Fruit fly (Drosophila melanogaster): ENCODE results near the gene crn.
A peak's percentile ranks its signal among the peaks of the same experiment; 100 is the strongest.

The crn gene

DNA sequence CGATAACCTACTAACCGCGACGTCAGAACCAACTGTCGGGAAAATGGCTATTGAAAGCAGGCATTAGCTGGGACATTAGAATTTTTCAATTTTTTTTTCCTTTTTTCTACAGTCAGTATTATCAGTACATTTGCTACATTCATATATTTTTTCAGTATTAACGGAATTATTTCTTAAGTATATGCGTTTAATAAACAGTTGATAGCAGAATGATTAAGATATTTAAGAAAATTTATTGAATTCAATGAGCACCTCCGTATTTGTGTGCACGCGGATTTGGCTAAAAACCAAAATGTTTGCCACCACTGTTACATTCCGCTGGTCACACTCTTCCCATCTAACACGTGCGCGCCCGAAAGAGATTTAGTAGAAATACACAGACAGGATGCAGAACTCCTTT lies 12.7 kb upstream of the crn start, which contains the start of the genes temp and CG3071 (continued):
- TF ChIP-seq dan (GFP tag; IDR thresholded peaks at IDR 0.05), result no peak
- TF ChIP-seq CHES-1-like (GFP tag; optimal IDR thresholded peaks at IDR 0.05), result peak; percentile 46
- no peak for TF ChIP-seq CG11560 (tag; IDR thresholded peaks at IDR 0.05)
- TF ChIP-seq Max (GFP tag; optimal IDR thresholded peaks at IDR 0.05), result peak; percentile 95
- no peak for TF ChIP-seq CG1024 (GFP tag; IDR thresholded peaks at IDR 0.05)
- peak; percentile 10 for TF ChIP-seq Hey (tag; optimal IDR thresholded peaks at IDR 0.05)
- no peak for TF ChIP-seq bbx (GFP tag; IDR thresholded peaks at IDR 0.05; ENCODE audit: partially characterized antibody)
- TF ChIP-seq CG18011 (GFP tag; optimal IDR thresholded peaks at IDR 0.05), result peak; percentile 35
- TF ChIP-seq CG7928 (GFP tag; optimal IDR thresholded peaks at IDR 0.05), result no peak
- TF ChIP-seq CG15601 (tag; optimal IDR thresholded peaks at IDR 0.05), result peak; percentile 63
- TF ChIP-seq GATAe (GFP tag; conservative IDR thresholded peaks at IDR 0.05), result no peak
- TF ChIP-seq CG12744 (GFP tag; optimal IDR thresholded peaks at IDR 0.05), result peak; percentile 31
- TF ChIP-seq CG3838 (GFP tag; optimal IDR thresholded peaks at IDR 0.05), result no peak
- TF ChIP-seq CG18599 (GFP tag; optimal IDR thresholded peaks at IDR 0.05), result peak; percentile 76
- TF ChIP-seq MESR4 (GFP tag; optimal IDR thresholded peaks at IDR 0.05), result no peak
- TF ChIP-seq CG5953 (GFP tag; IDR thresholded peaks at IDR 0.05), result no peak
- TF ChIP-seq NFAT (GFP tag; IDR thresholded peaks at IDR 0.05), result no peak
- no peak for TF ChIP-seq fru (optimal IDR thresholded peaks at IDR 0.05)
- no peak for TF ChIP-seq mirr (GFP tag; optimal IDR thresholded peaks at IDR 0.05)
- TF ChIP-seq Lpt (GFP tag; optimal IDR thresholded peaks at IDR 0.05), result no peak
- TF ChIP-seq salm (tag; optimal IDR thresholded peaks at IDR 0.05), result no peak
- TF ChIP-seq CG13123 (GFP tag; optimal IDR thresholded peaks at IDR 0.05), result no peak
- peak; percentile 7 for TF ChIP-seq nom (GFP tag; optimal IDR thresholded peaks at IDR 0.05)
- no peak for TF ChIP-seq ham (GFP tag; IDR thresholded peaks at IDR 0.05)
- TF ChIP-seq Dref (GFP tag; IDR thresholded peaks at IDR 0.05), result peak; percentile 40
- peak; percentile 62 for TF ChIP-seq CG4424 (GFP tag; optimal IDR thresholded peaks at IDR 0.05)
- no peak for TF ChIP-seq aop (GFP tag; IDR thresholded peaks at IDR 0.05)
- peak; percentile 83 for TF ChIP-seq CoRest (tag; optimal IDR thresholded peaks at IDR 0.05)
- peak; percentile 72 for TF ChIP-seq cwo (GFP tag; optimal IDR thresholded peaks at IDR 0.05)
- TF ChIP-seq CG34224 (GFP tag; IDR thresholded peaks at IDR 0.05; ENCODE audit: partially characterized antibody), result no peak
- peak; percentile 37 for TF ChIP-seq Usf (GFP tag; optimal IDR thresholded peaks at IDR 0.05)
- TF ChIP-seq CG34422 (GFP tag; IDR thresholded peaks at IDR 0.05), result 0 out of 3 replicates have a peak, but pooled peaks have one; percentile 24
- TF ChIP-seq CG5180 (GFP tag; optimal IDR thresholded peaks at IDR 0.05), result peak; percentile 6
- peak; percentile 68 for TF ChIP-seq CG15514 (GFP tag; optimal IDR thresholded peaks at IDR 0.05)
- TF ChIP-seq fd3F (GFP tag; optimal IDR thresholded peaks at IDR 0.05), result peak; percentile 43
- TF ChIP-seq CG7987 (GFP tag; optimal IDR thresholded peaks at IDR 0.05), result no peak
- peak; percentile 39 for TF ChIP-seq PHDP (tag; optimal IDR thresholded peaks at IDR 0.05)
- no peak for TF ChIP-seq Blimp-1 (GFP tag; optimal IDR thresholded peaks at IDR 0.05)
- TF ChIP-seq Stat92E (GFP tag; optimal IDR thresholded peaks at IDR 0.05), result peak in 1 of 3 experiments; percentile 39
- no peak for TF ChIP-seq ap (GFP tag; IDR thresholded peaks at IDR 0.05)
- no peak; the same call in 2 of the 3 replicates for TF ChIP-seq CG11093 (GFP tag; IDR thresholded peaks at IDR 0.05)
- TF ChIP-seq HLH4C (GFP tag; IDR thresholded peaks at IDR 0.05; ENCODE audit: partially characterized antibody), result no peak
- TF ChIP-seq ara (GFP tag; IDR thresholded peaks at IDR 0.05), result no peak
- TF ChIP-seq E2f1 (GFP tag; IDR thresholded peaks at IDR 0.05), result peak; percentile 49; the same call in 1 of the 2 replicates
- peak; percentile 21 for TF ChIP-seq Bteb2 (GFP tag; optimal IDR thresholded peaks at IDR 0.05)
- TF ChIP-seq CG11085 (GFP tag; IDR thresholded peaks at IDR 0.05), result peak; percentile 33; the same call in 1 of the 2 replicates
- no peak for TF ChIP-seq vvl (GFP tag; IDR thresholded peaks at IDR 0.05)
- TF ChIP-seq mam (GFP tag; optimal IDR thresholded peaks at IDR 0.05), result peak; percentile 80
- peak; percentile 33 for TF ChIP-seq fd96Cb (tag; optimal IDR thresholded peaks at IDR 0.05)
- peak; percentile 49 for TF ChIP-seq Side (GFP tag; optimal IDR thresholded peaks at IDR 0.05)
- TF ChIP-seq esg (GFP tag; conservative IDR thresholded peaks at IDR 0.05), result peak; percentile 26; the same call in 1 of the 2 replicates
